Worm (Caenorhabditis elegans): Measurements from ENCODE around the gene F44E2.3.
A peak's percentile ranks its signal among the peaks of the same experiment; 100 is the strongest.

Gene F44E2.3

DNA sequence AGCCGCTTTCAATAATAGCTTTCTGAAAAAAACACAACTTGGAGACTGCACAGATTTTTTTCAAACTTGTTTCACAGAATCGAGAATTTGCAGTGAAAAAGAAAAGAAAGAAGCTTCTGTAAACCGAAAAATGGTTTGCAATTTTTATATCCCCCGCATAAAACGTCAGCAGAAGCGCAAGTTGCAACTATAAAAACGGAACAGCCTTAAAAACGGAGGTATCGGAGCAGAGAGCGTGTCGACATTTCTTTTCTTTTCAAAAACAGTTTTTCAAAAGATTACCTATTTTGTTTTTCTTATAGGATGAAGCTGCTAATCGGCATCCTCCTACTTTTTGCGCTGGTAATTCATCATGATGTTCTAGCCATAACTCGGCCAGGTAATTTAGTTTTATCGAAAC is 22.9 kb upstream of the F44E2.3 start, which contains the start of gene plg-1:
TSS of gene plg-1 (plus strand) at position 301 of the 400 bp plus-strand sequence.
- no peak for TF ChIP-seq nhr-25 (tag; optimal IDR thresholded peaks at IDR 0.05)
- no peak for TF ChIP-seq elt-2 (tag; optimal IDR thresholded peaks at IDR 0.05)
- TF ChIP-seq zag-1 (tag; optimal IDR thresholded peaks at IDR 0.05), result no peak
- no peak for TF ChIP-seq unc-62 (GFP tag; optimal IDR thresholded peaks at IDR 0.05)
- no peak for TF ChIP-seq tbx-2 (tag; optimal IDR thresholded peaks at IDR 0.05)
- TF ChIP-seq sea-2 (GFP tag; optimal IDR thresholded peaks at IDR 0.05), result no peak
- TF ChIP-seq ceh-82 (tag; optimal IDR thresholded peaks at IDR 0.05), result no peak
- TF ChIP-seq R02D3.7 (tag; optimal IDR thresholded peaks at IDR 0.05), result no peak
- no peak for TF ChIP-seq ztf-4 (tag; optimal IDR thresholded peaks at IDR 0.05)
- no peak for TF ChIP-seq ama-1 (optimal IDR thresholded peaks at IDR 0.05)
- TF ChIP-seq nhr-43 (tag; optimal IDR thresholded peaks at IDR 0.05; ENCODE audit: poor library complexity, severe bottlenecking), result no peak
- no peak for TF ChIP-seq unc-39 (tag; optimal IDR thresholded peaks at IDR 0.05)
- no peak for TF ChIP-seq nhr-23 (tag; optimal IDR thresholded peaks at IDR 0.05)
- no peak for TF ChIP-seq egl-5 (tag; optimal IDR thresholded peaks at IDR 0.05)
- no peak for TF ChIP-seq nhr-12 (tag; optimal IDR thresholded peaks at IDR 0.05)
- TF ChIP-seq lsy-12 (tag; optimal IDR thresholded peaks at IDR 0.05), result no peak
- no peak for TF ChIP-seq fkh-10 (GFP tag; optimal IDR thresholded peaks at IDR 0.05)
- TF ChIP-seq nhr-77 (tag; optimal IDR thresholded peaks at IDR 0.05), result no peak
- no peak for TF ChIP-seq nhr-237 (tag; optimal IDR thresholded peaks at IDR 0.05)

- TF ChIP-seq fos-1 (tag; optimal IDR thresholded peaks at IDR 0.05), result no peak
- TF ChIP-seq lsy-12 (tag; optimal IDR thresholded peaks at IDR 0.05), result peak; percentile 25
- TF ChIP-seq unc-39 (tag; optimal IDR thresholded peaks at IDR 0.05), result no peak
- TF ChIP-seq snpc-4 (tag; optimal IDR thresholded peaks at IDR 0.05), result peak; percentile 67
- no peak for TF ChIP-seq jun-1 (tag; optimal IDR thresholded peaks at IDR 0.05)
- peak; percentile 38 for TF ChIP-seq ceh-28 (tag; optimal IDR thresholded peaks at IDR 0.05)
- peak; percentile 68 for TF ChIP-seq lin-39 (tag; optimal IDR thresholded peaks at IDR 0.05)
- no peak for TF ChIP-seq egl-5 (tag; optimal IDR thresholded peaks at IDR 0.05)
- no peak for TF ChIP-seq elt-1 (tag; optimal IDR thresholded peaks at IDR 0.05)
- TF ChIP-seq fkh-2 (tag; optimal IDR thresholded peaks at IDR 0.05), result no peak
- TF ChIP-seq elt-2 (tag; optimal IDR thresholded peaks at IDR 0.05), result peak; percentile 22
- TF ChIP-seq nhr-43 (tag; optimal IDR thresholded peaks at IDR 0.05; ENCODE audit: poor library complexity, severe bottlenecking), result peak; percentile 76
- TF ChIP-seq ZK546.5 (tag; optimal IDR thresholded peaks at IDR 0.05), result no peak
- TF ChIP-seq nhr-25 (tag; optimal IDR thresholded peaks at IDR 0.05), result peak; percentile 33
- TF ChIP-seq lin-15B (tag; optimal IDR thresholded peaks at IDR 0.05), result peak; percentile 80
- peak; percentile 72 for TF ChIP-seq nhr-23 (tag; optimal IDR thresholded peaks at IDR 0.05)
- no peak for TF ChIP-seq egl-27 (tag; optimal IDR thresholded peaks at IDR 0.05)
Observed at ce11 chrIII:8850482-8851047, 21.5 kb upstream of the F44E2.3 start, which contains the start of gene F44E2.9. Gene F44E2.9, minus strand, starts transcription at chrIII:8850532.

DNA sequence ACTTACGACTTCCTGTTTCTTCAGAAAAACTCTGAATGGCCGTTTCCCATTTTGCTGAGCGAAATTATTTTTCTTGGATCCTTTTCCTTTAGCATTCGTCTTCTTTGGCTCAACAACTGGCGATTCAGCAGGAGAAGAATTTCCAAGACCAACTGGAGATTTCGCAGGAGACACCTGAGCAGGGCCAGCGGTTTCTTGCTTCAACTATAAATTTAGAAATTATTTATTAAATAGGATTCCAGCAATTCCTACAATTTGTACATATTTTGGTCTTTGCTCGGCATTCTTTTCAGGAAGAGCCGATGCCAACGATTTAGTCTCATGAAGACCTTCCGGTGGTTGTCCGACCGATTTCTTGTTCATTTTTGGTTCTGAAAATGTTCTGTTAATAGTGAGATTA is 20.4 kb upstream of the F44E2.3 start, which contains the start of gene F44E2.8:
TSS of gene F44E2.8 (minus strand) at position 371 of the 400 bp plus-strand sequence.
- TF ChIP-seq sea-2 (GFP tag; optimal IDR thresholded peaks at IDR 0.05) (no peak), hmg-11 (tag; optimal IDR thresholded peaks at IDR 0.05) (no peak), unc-39 (tag; optimal IDR thresholded peaks at IDR 0.05) (no peak), mdl-1 (tag; optimal IDR thresholded peaks at IDR 0.05) (no peak), skn-1 (tag; optimal IDR thresholded peaks at IDR 0.05) (no peak), unc-62 (GFP tag; optimal IDR thresholded peaks at IDR 0.05) (no peak), tbx-2 (tag; optimal IDR thresholded peaks at IDR 0.05) (no peak), ceh-28 (tag; optimal IDR thresholded peaks at IDR 0.05) (no peak)

DNA sequence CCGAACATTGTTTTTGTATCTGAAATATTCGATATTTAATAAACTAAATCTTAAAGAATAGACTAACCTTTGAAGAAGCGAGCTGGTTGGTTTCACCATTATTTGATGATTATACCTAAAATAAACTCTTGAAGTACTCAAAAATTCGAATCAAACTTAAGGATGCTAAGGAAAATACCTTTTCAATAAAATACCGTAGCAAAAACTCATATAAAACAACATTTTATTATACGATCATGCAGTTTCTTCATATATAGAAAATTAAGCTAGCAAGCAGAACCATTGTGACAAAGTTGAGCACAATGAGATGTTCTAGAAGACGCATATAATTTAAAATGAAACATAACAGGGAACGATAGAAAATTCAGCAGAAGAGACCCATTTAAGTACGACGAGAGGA is 19.3 kb upstream of the F44E2.3 start, which contains the start of gene F44E2.7:
TSS of gene F44E2.7 (minus strand) at position 101 of the 400 bp plus-strand sequence.
- no peak for TF ChIP-seq nhr-43 (tag; optimal IDR thresholded peaks at IDR 0.05; ENCODE audit: poor library complexity, severe bottlenecking)
- TF ChIP-seq snpc-4 (tag; optimal IDR thresholded peaks at IDR 0.05), result no peak
- TF ChIP-seq unc-62 (GFP tag; optimal IDR thresholded peaks at IDR 0.05), result no peak
- TF ChIP-seq fkh-10 (GFP tag; optimal IDR thresholded peaks at IDR 0.05), result no peak
- no peak for TF ChIP-seq ceh-9 (tag; optimal IDR thresholded peaks at IDR 0.05)
- TF ChIP-seq nhr-237 (tag; optimal IDR thresholded peaks at IDR 0.05), result no peak
- TF ChIP-seq nhr-28 (tag; optimal IDR thresholded peaks at IDR 0.05), result no peak
- TF ChIP-seq ceh-16 (tag; optimal IDR thresholded peaks at IDR 0.05), result no peak
- no peak for TF ChIP-seq elt-2 (tag; optimal IDR thresholded peaks at IDR 0.05)
- TF ChIP-seq hmg-11 (tag; optimal IDR thresholded peaks at IDR 0.05), result no peak
- no peak for TF ChIP-seq zag-1 (tag; optimal IDR thresholded peaks at IDR 0.05)
- TF ChIP-seq elt-3 (tag; optimal IDR thresholded peaks at IDR 0.05), result no peak
- TF ChIP-seq ceh-28 (tag; optimal IDR thresholded peaks at IDR 0.05), result no peak
- TF ChIP-seq ama-1 (optimal IDR thresholded peaks at IDR 0.05), result no peak
- no peak for TF ChIP-seq eor-1 (tag; optimal IDR thresholded peaks at IDR 0.05)
- no peak for TF ChIP-seq R02D3.7 (tag; optimal IDR thresholded peaks at IDR 0.05)
- no peak for TF ChIP-seq lsy-12 (tag; optimal IDR thresholded peaks at IDR 0.05)
- no peak for TF ChIP-seq nhr-12 (tag; optimal IDR thresholded peaks at IDR 0.05)

Measured in whole organism, L3 larva.